Worm (Caenorhabditis elegans) whole organism, mixed stage, embryonic: ENCODE results near the gene dbn-1.
"Not testable (repeated sequence)": the region's sequence is repeated elsewhere in the genome, so short reads cannot be mapped to it uniquely, and the experiment has no call there.

ENCODE experiments used
- M03D4.4 ChIP-seq: sonication (generic microtip); optimal IDR thresholded peaks from 2 replicates; lab custom pipeline; 2017; ENCODE audit warnings: mild to moderate bottlenecking, missing genetic modification characterization, missing compliant biosample characterization
- bed-3 ChIP-seq: fragments of 200-800 bp; sonication (Bioruptor generic); optimal IDR thresholded peaks from 3 replicates; lab custom pipeline; 2018; ENCODE audit warnings: mild to moderate bottlenecking, missing genetic modification characterization, moderate library complexity, missing compliant biosample characterization
- blmp-1 ChIP-seq: fragments of 150-350 bp; optimal IDR thresholded peaks from 2 replicates; lab custom pipeline; 2014; ENCODE audit warnings: missing biosample characterization, missing genetic modification characterization
- ceh-39 ChIP-seq: fragments of 150-350 bp; optimal IDR thresholded peaks from 2 replicates; lab custom pipeline; 2014; ENCODE audit warnings: missing biosample characterization, missing genetic modification characterization
- ceh-43 ChIP-seq: fragments of 200-800 bp; sonication (Bioruptor generic); optimal IDR thresholded peaks from 2 replicates; lab custom pipeline; 2018; ENCODE audit warnings: mild to moderate bottlenecking, missing genetic modification characterization, moderate library complexity, missing compliant biosample characterization
- ceh-83 ChIP-seq: fragments of 200-800 bp; sonication (Bioruptor generic); optimal IDR thresholded peaks from 2 replicates; lab custom pipeline; 2018; ENCODE audit warnings: mild to moderate bottlenecking, missing genetic modification characterization, missing compliant biosample characterization
- cnd-1 ChIP-seq: fragments of 200-800 bp; sonication (Bioruptor generic); optimal IDR thresholded peaks from 2 replicates; lab custom pipeline; 2018; ENCODE audit warnings: mild to moderate bottlenecking, missing genetic modification characterization, missing compliant biosample characterization
- drap-1 ChIP-seq: fragments of 200-800 bp; sonication (Bioruptor generic); optimal IDR thresholded peaks from 3 replicates; lab custom pipeline; 2018; ENCODE audit warnings: mild to moderate bottlenecking, missing genetic modification characterization, missing compliant biosample characterization
- elt-1 ChIP-seq: sonication (generic microtip); optimal IDR thresholded peaks from 2 replicates; lab custom pipeline; 2017; ENCODE audit warnings: missing genetic modification characterization, mild to moderate bottlenecking, missing compliant biosample characterization, antibody characterized with exemption, moderate library complexity, borderline replicate concordance; ENCODE audit not compliant: insufficient read depth
- elt-3 ChIP-seq: fragments of 150-350 bp; optimal IDR thresholded peaks from 2 replicates; lab custom pipeline; 2014; ENCODE audit warnings: missing biosample characterization, missing genetic modification characterization
- flh-1 ChIP-seq: fragments of 200-800 bp; sonication (Bioruptor generic); optimal IDR thresholded peaks from 2 replicates; lab custom pipeline; 2018; ENCODE audit warnings: mild to moderate bottlenecking, missing genetic modification characterization, moderate library complexity, missing compliant biosample characterization
- ham-2 ChIP-seq: fragments of 200-800 bp; sonication (Bioruptor generic); optimal IDR thresholded peaks from 2 replicates; lab custom pipeline; 2018; ENCODE audit warnings: mild to moderate bottlenecking, missing genetic modification characterization, missing compliant biosample characterization
- hlh-1 ChIP-seq: fragments of 150-350 bp; optimal IDR thresholded peaks from 2 replicates; lab custom pipeline; 2014; ENCODE audit warnings: missing biosample characterization, missing genetic modification reagents, missing genetic modification characterization
- lin-13 ChIP-seq: fragments of 150-350 bp; optimal IDR thresholded peaks from 2 replicates; lab custom pipeline; 2014; ENCODE audit warnings: missing biosample characterization, missing genetic modification characterization
- lin-32 ChIP-seq: fragments of 200-800 bp; sonication (Bioruptor generic); optimal IDR thresholded peaks from 2 replicates; lab custom pipeline; 2018; ENCODE audit warnings: mild to moderate bottlenecking, missing genetic modification characterization, missing compliant biosample characterization
- lsy-2 ChIP-seq: fragments of 150-350 bp; optimal IDR thresholded peaks from 2 replicates; lab custom pipeline; 2014; ENCODE audit warnings: missing biosample characterization, missing genetic modification characterization
- mab-5 ChIP-seq: fragments of 150-350 bp; optimal IDR thresholded peaks from 2 replicates; lab custom pipeline; 2014; ENCODE audit warnings: missing biosample characterization, missing genetic modification characterization
- mep-1 ChIP-seq: fragments of 150-350 bp; optimal IDR thresholded peaks from 2 replicates; lab custom pipeline; 2017; ENCODE audit warnings: missing biosample characterization, missing genetic modification reagents, missing genetic modification characterization, inconsistent platforms
- mls-2 ChIP-seq: sonication (generic microtip); optimal IDR thresholded peaks from 2 replicates; lab custom pipeline; 2016; ENCODE audit warnings: mild to moderate bottlenecking, missing genetic modification characterization, moderate library complexity, missing compliant biosample characterization
- nhr-12 ChIP-seq: fragments of 150-350 bp; optimal IDR thresholded peaks from 2 replicates; lab custom pipeline; 2014; ENCODE audit warnings: missing biosample characterization, missing genetic modification characterization
- nhr-2 ChIP-seq: fragments of 150-350 bp; optimal IDR thresholded peaks from 2 replicates; lab custom pipeline; 2014; ENCODE audit warnings: missing biosample characterization, missing genetic modification characterization
- nhr-237 ChIP-seq: fragments of 150-350 bp; optimal IDR thresholded peaks from 2 replicates; lab custom pipeline; 2014; ENCODE audit warnings: missing biosample characterization, missing genetic modification characterization
- nhr-28 ChIP-seq: fragments of 150-350 bp; optimal IDR thresholded peaks from 2 replicates; lab custom pipeline; 2014; ENCODE audit warnings: missing biosample characterization, missing genetic modification characterization
- nhr-76 ChIP-seq: sonication (generic microtip); optimal IDR thresholded peaks from 2 replicates; lab custom pipeline; 2017; ENCODE audit warnings: missing biosample characterization, missing genetic modification characterization
- pha-4 ChIP-seq: fragments of 150-350 bp; optimal IDR thresholded peaks from 2 replicates; lab custom pipeline; 2018; ENCODE audit warnings: missing biosample characterization, missing genetic modification reagents, missing genetic modification characterization
- sem-2 ChIP-seq: fragments of 200-800 bp; sonication (Bioruptor generic); optimal IDR thresholded peaks from 2 replicates; lab custom pipeline; 2018; ENCODE audit warnings: mild to moderate bottlenecking, missing genetic modification characterization, missing compliant biosample characterization
- snpc-4 ChIP-seq: fragments of 150-350 bp; optimal IDR thresholded peaks from 2 replicates; lab custom pipeline; 2014; ENCODE audit warnings: missing biosample characterization, missing genetic modification characterization
- sptf-1 ChIP-seq: sonication (generic microtip); optimal IDR thresholded peaks from 2 replicates; lab custom pipeline; 2017; ENCODE audit warnings: mild to moderate bottlenecking, missing genetic modification characterization, moderate library complexity, missing compliant biosample characterization
- unc-120 ChIP-seq: sonication (generic microtip); optimal IDR thresholded peaks from 2 replicates; lab custom pipeline; 2017; ENCODE audit warnings: missing genetic modification characterization, missing compliant biosample characterization; ENCODE audit not compliant: poor library complexity, severe bottlenecking
- unc-39 ChIP-seq: fragments of 150-350 bp; optimal IDR thresholded peaks from 2 replicates; lab custom pipeline; 2014; ENCODE audit warnings: missing biosample characterization, missing genetic modification characterization
- unc-62 ChIP-seq: fragments of 150-350 bp; optimal IDR thresholded peaks from 2 replicates; lab custom pipeline; 2014; ENCODE audit warnings: missing biosample characterization, missing genetic modification reagents, missing genetic modification characterization
- ztf-11 ChIP-seq: fragments of 150-350 bp; optimal IDR thresholded peaks from 2 replicates; lab custom pipeline; 2014; ENCODE audit warnings: missing biosample characterization, missing genetic modification characterization

The dbn-1 gene

DNA sequence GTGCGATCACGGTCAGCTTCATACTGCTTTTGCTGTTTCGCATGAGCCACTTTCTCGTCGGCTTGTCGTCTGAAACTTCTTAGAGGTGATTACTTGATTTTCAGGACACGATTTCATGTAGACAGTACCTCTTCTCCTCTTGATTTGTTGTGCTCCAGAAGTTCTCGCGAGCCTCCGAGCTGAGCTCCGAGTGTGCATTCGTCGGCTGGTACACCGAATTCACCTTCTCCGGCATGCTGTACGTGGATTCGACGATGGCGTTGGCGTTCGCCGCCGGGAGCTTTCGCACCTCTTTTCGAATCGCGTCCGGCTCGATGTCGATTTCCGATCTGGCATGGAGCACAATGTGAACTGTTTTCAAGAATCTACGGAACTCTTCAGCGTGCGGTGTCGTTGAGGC is 847 bp downstream of the dbn-1 start:
- no peak for TF ChIP-seq cnd-1 (tag; lab: Kevin White, UChicago)
- no peak for TF ChIP-seq lin-32 (GFP tag; lab: Kevin White, UChicago)
- no peak for TF ChIP-seq ceh-83 (GFP tag; lab: Kevin White, UChicago)
- TF ChIP-seq nhr-28 (tag; lab: Kevin White, UChicago) = no peak
- no peak for TF ChIP-seq unc-62
- no peak for TF ChIP-seq nhr-237 (tag; lab: Kevin White, UChicago)
- no peak for TF ChIP-seq nhr-12 (tag; lab: Kevin White, UChicago)
- no peak for TF ChIP-seq mep-1 (tag; lab: Kevin White, UChicago)
- no peak for TF ChIP-seq flh-1 (GFP tag; lab: Kevin White, UChicago)
- TF ChIP-seq ztf-11 (tag; lab: Kevin White, UChicago) = no peak
- TF ChIP-seq, all 35 proteins: peak for 0

ce11 chrIII:13759691-13760090 is 2.2 kb downstream of the dbn-1 start:
- TF ChIP-seq elt-1 = no peak
- no peak for TF ChIP-seq elt-3
- TF ChIP-seq hlh-1 (tag; lab: Kevin White, UChicago) = no peak
- TF ChIP-seq nhr-237 (tag; lab: Kevin White, UChicago) = no peak
- TF ChIP-seq ztf-11 (tag; lab: Kevin White, UChicago) = no peak
- TF ChIP-seq drap-1 (GFP tag; lab: Kevin White, UChicago) = no peak
- TF ChIP-seq mab-5 (tag; lab: Kevin White, UChicago) = no peak
- TF ChIP-seq lin-13 = no peak
- no peak for TF ChIP-seq lsy-2 (tag; lab: Kevin White, UChicago)
- no peak for TF ChIP-seq unc-120 (tag; lab: Kevin White, UChicago)
- TF ChIP-seq sem-2 = no peak
- no peak for TF ChIP-seq mep-1 (tag; lab: Kevin White, UChicago)
- TF ChIP-seq bed-3 (GFP tag; lab: Kevin White, UChicago) = no peak
- no peak for TF ChIP-seq nhr-2
- TF ChIP-seq flh-1 (GFP tag; lab: Kevin White, UChicago) = no peak
- TF ChIP-seq unc-39 (tag; lab: Kevin White, UChicago) = no peak
- no peak for TF ChIP-seq snpc-4 (tag; lab: Kevin White, UChicago)
- no peak for TF ChIP-seq nhr-76
- no peak for TF ChIP-seq ceh-39 (tag; lab: Kevin White, UChicago)
- TF ChIP-seq M03D4.4 (tag; lab: Kevin White, UChicago) = no peak
- TF ChIP-seq, all 35 proteins: peak for 0

DNA sequence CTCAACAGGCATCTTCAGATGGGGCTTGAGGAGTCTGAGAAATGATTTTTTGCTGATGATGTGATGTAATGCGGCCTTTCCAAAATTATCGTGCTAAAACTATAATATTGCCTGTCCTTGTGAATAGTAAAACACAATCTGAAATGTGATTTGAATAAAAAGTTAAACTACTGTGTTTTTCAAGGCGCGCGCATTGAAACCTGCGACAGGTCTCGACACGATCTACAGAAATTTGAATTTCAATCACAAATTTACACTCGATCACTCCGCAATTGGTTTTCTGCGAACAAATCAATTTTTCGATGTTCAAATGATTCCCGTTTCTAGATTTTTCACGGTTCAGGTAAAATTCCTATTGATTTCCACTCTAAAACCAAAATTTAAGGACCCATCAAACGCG is 6.2 kb downstream of the dbn-1 start, which contains the start of gene toca-2:
Gene toca-2 (plus strand): TSS at position 208 of the 400 bp plus-strand sequence.
- TF ChIP-seq snpc-4 (tag; lab: Kevin White, UChicago) (no peak), mls-2 (tag; lab: Kevin White, UChicago) (no peak), M03D4.4 (tag; lab: Kevin White, UChicago) (no peak), unc-120 (tag; lab: Kevin White, UChicago) (no peak)

DNA sequence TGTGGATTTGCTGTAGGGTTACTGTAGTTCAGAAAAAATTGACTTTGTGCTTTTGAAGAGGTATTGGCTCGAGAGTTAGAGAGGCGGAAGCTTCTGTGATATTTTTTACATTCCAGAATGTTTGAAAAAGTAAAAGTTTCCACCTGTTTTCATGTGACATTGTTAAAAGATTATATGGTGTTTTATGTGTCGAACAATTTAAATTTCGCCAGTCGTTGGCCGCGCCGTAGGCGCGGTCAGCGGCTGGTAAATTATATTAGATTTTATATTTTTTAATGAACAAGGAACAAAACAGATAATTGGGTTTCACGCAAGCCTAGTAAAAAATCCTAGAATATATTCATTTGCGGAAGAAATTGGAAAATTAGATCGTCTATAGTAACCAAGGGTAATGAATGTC is 10.7 kb downstream of the dbn-1 start, which contains the start of gene mlc-7:
Gene mlc-7 (plus strand): TSS at position 301 of the 400 bp plus-strand sequence.
- not testable (repeated sequence) for TF ChIP-seq pha-4; mep-1 (tag; lab: Kevin White, UChicago); ceh-39 (tag; lab: Kevin White, UChicago)
- TF ChIP-seq, all 35 proteins: peak for 0; not testable (repeated sequence) for 35

ce11 chrIII:13748312-13748711 is 13.6 kb downstream of the dbn-1 start, which contains the start of gene K08E3.2:
Gene K08E3.2, minus strand, starts transcription at chrIII:13748686.
- TF ChIP-seq blmp-1 (tag; lab: Kevin White, UChicago) (no peak), elt-1 (no peak), nhr-76 (no peak), lin-32 (GFP tag; lab: Kevin White, UChicago) (no peak), flh-1 (GFP tag; lab: Kevin White, UChicago) (no peak), sptf-1 (tag; lab: Kevin White, UChicago) (no peak), nhr-237 (tag; lab: Kevin White, UChicago) (no peak), ceh-39 (tag; lab: Kevin White, UChicago) (no peak), ztf-11 (tag; lab: Kevin White, UChicago) (no peak), elt-3 (no peak), lin-13 (no peak), ceh-43 (GFP tag; lab: Kevin White, UChicago) (no peak), nhr-28 (tag; lab: Kevin White, UChicago) (no peak), unc-120 (tag; lab: Kevin White, UChicago) (no peak), ham-2 (GFP tag; lab: Kevin White, UChicago) (no peak)
